Worm (Caenorhabditis elegans) whole organism, young adult: ENCODE data around the gene bre-1.

Experiments
- atf-7 ChIP-seq: sonication (generic microtip); optimal IDR thresholded peaks from 2 replicates; lab custom pipeline; 2017; ENCODE audit warnings: mild to moderate bottlenecking, missing genetic modification characterization, missing compliant biosample characterization
- egl-18 ChIP-seq: fragments of 200-800 bp; sonication (Bioruptor generic); IDR thresholded peaks from 2 replicates; pipeline ENCODE4 v1.3.6; 2022; ENCODE audit warnings: missing genetic modification reagents, missing genetic modification characterization, missing compliant biosample characterization

- TF ChIP-seq egl-18 (no peak), atf-7 (no peak)
Measured at ce11 chrIV:9037063-9037462, 50.0 kb downstream of the bre-1 start, which contains the start of gene C53D6.7.
